Worm (Caenorhabditis elegans) whole organism, L3 larva: Measurements from ENCODE around the gene C08B6.3.
A peak's percentile ranks its signal among the peaks of the same experiment; 100 is the strongest.

Experiments
- R02D3.7 ChIP-seq: fragments of 150-350 bp; optimal IDR thresholded peaks from 2 replicates; lab custom pipeline; 2014; ENCODE audit warnings: missing biosample characterization, missing genetic modification characterization
- ama-1 ChIP-seq: fragments of 150-350 bp; optimal IDR thresholded peaks from 2 replicates; lab custom pipeline; 2018
- ceh-16 ChIP-seq: sonication (generic microtip); optimal IDR thresholded peaks from 2 replicates; lab custom pipeline; 2017; ENCODE audit warnings: missing biosample characterization, missing genetic modification characterization
- ceh-28 ChIP-seq: fragments of 150-350 bp; optimal IDR thresholded peaks from 2 replicates; lab custom pipeline; 2014; ENCODE audit warnings: missing biosample characterization, missing genetic modification reagents, missing genetic modification characterization
- ceh-82 ChIP-seq: fragments of 150-350 bp; optimal IDR thresholded peaks from 2 replicates; lab custom pipeline; 2014; ENCODE audit warnings: missing biosample characterization, missing genetic modification characterization
- ceh-9 ChIP-seq: sonication (generic microtip); optimal IDR thresholded peaks from 2 replicates; lab custom pipeline; 2018; ENCODE audit warnings: missing biosample characterization, missing genetic modification characterization
- elt-1 ChIP-seq: fragments of 150-350 bp; optimal IDR thresholded peaks from 2 replicates; lab custom pipeline; 2014; ENCODE audit warnings: missing biosample characterization, missing genetic modification characterization
- elt-2 ChIP-seq: sonication (generic microtip); optimal IDR thresholded peaks from 2 replicates; lab custom pipeline; 2016; ENCODE audit warnings: missing genetic modification reagents, mild to moderate bottlenecking, missing genetic modification characterization, missing compliant biosample characterization
- elt-3 ChIP-seq, 3 experiments: fragments of 150-350 bp in 1 of 3; sonication (generic microtip) in 2 of 3; optimal IDR thresholded peaks; 2 replicates in 2 of 3; 4 replicates in 1 of 3; lab custom pipeline; 2014 to 2017; ENCODE audit warnings: missing biosample characterization in 3 of 3, missing genetic modification characterization in 3 of 3
- eor-1 ChIP-seq, 2 experiments: fragments of 150-350 bp; optimal IDR thresholded peaks; 2 replicates each; lab custom pipeline; 2014 to 2018; ENCODE audit warnings: missing biosample characterization in 2 of 2, missing genetic modification characterization in 2 of 2
- fos-1 ChIP-seq: fragments of 150-350 bp; optimal IDR thresholded peaks from 2 replicates; lab custom pipeline; 2014; ENCODE audit warnings: missing biosample characterization, missing genetic modification characterization
- hmg-11 ChIP-seq: sonication (generic microtip); optimal IDR thresholded peaks from 2 replicates; lab custom pipeline; 2016; ENCODE audit warnings: missing genetic modification characterization, missing compliant biosample characterization
- jun-1 ChIP-seq: fragments of 150-350 bp; optimal IDR thresholded peaks from 2 replicates; lab custom pipeline; 2014; ENCODE audit warnings: missing biosample characterization, missing genetic modification reagents, missing genetic modification characterization
- lin-39 ChIP-seq: fragments of 150-350 bp; optimal IDR thresholded peaks from 2 replicates; lab custom pipeline; 2018; ENCODE audit warnings: missing biosample characterization, missing genetic modification reagents, missing genetic modification characterization
- lsy-12 ChIP-seq: sonication (generic microtip); optimal IDR thresholded peaks from 2 replicates; lab custom pipeline; 2016; ENCODE audit warnings: mild to moderate bottlenecking, missing genetic modification characterization, missing compliant biosample characterization
- mdl-1 ChIP-seq: fragments of 150-350 bp; optimal IDR thresholded peaks from 2 replicates; lab custom pipeline; 2014; ENCODE audit warnings: missing biosample characterization, missing genetic modification characterization
- mml-1 ChIP-seq: fragments of 150-350 bp; sonication (generic microtip); optimal IDR thresholded peaks from 3 replicates; lab custom pipeline; 2014; ENCODE audit warnings: missing biosample characterization, missing genetic modification characterization
- nfya-1 ChIP-seq: sonication (generic microtip); optimal IDR thresholded peaks from 2 replicates; lab custom pipeline; 2017; ENCODE audit warnings: missing genetic modification characterization, mild to moderate bottlenecking, missing compliant biosample characterization, antibody characterized with exemption, moderate library complexity; ENCODE audit not compliant: insufficient read depth
- nhr-11 ChIP-seq: fragments of 150-350 bp; optimal IDR thresholded peaks from 2 replicates; lab custom pipeline; 2014; ENCODE audit warnings: missing biosample characterization, missing genetic modification characterization
- nhr-12 ChIP-seq: fragments of 150-350 bp; optimal IDR thresholded peaks from 2 replicates; lab custom pipeline; 2014; ENCODE audit warnings: missing biosample characterization, missing genetic modification characterization
- nhr-23 ChIP-seq: fragments of 150-350 bp; optimal IDR thresholded peaks from 2 replicates; lab custom pipeline; 2014; ENCODE audit warnings: missing biosample characterization, missing genetic modification reagents, missing genetic modification characterization
- nhr-25 ChIP-seq: sonication (generic microtip); optimal IDR thresholded peaks from 2 replicates; lab custom pipeline; 2017; ENCODE audit warnings: missing biosample characterization, missing genetic modification characterization
- nhr-43 ChIP-seq: sonication (generic microtip); optimal IDR thresholded peaks from 2 replicates; lab custom pipeline; 2016; ENCODE audit warnings: mild to moderate bottlenecking, missing genetic modification characterization, missing compliant biosample characterization; ENCODE audit not compliant: poor library complexity, severe bottlenecking
- nhr-67 ChIP-seq: fragments of 150-350 bp; optimal IDR thresholded peaks from 2 replicates; lab custom pipeline; 2014; ENCODE audit warnings: missing biosample characterization, missing genetic modification characterization
- nhr-76 ChIP-seq: fragments of 150-350 bp; sonication (generic microtip); optimal IDR thresholded peaks from 5 replicates; lab custom pipeline; 2014; ENCODE audit warnings: missing biosample characterization, missing genetic modification characterization
- nhr-77 ChIP-seq: fragments of 150-350 bp; optimal IDR thresholded peaks from 2 replicates; lab custom pipeline; 2014; ENCODE audit warnings: missing biosample characterization, missing genetic modification characterization
- pha-4 ChIP-seq: fragments of 150-350 bp; optimal IDR thresholded peaks from 2 replicates; lab custom pipeline; 2014; ENCODE audit warnings: missing biosample characterization, missing genetic modification reagents, missing genetic modification characterization
- pqm-1 ChIP-seq: fragments of 150-350 bp; optimal IDR thresholded peaks from 2 replicates; lab custom pipeline; 2017; ENCODE audit warnings: missing biosample characterization, missing genetic modification characterization, inconsistent platforms
- sea-2 ChIP-seq: fragments of 150-350 bp; sonication (generic microtip); optimal IDR thresholded peaks from 4 replicates; lab custom pipeline; 2014; ENCODE audit warnings: missing biosample characterization, missing genetic modification reagents, missing genetic modification characterization
- skn-1 ChIP-seq: fragments of 150-350 bp; optimal IDR thresholded peaks from 2 replicates; lab custom pipeline; 2014; ENCODE audit warnings: missing biosample characterization, missing genetic modification characterization
- unc-39 ChIP-seq: sonication (generic microtip); optimal IDR thresholded peaks from 4 replicates; lab custom pipeline; 2017; ENCODE audit warnings: missing biosample characterization, missing genetic modification characterization
- ztf-11 ChIP-seq: fragments of 150-350 bp; optimal IDR thresholded peaks from 2 replicates; lab custom pipeline; 2014; ENCODE audit warnings: missing biosample characterization, missing genetic modification characterization
- ztf-4 ChIP-seq: fragments of 150-350 bp; optimal IDR thresholded peaks from 2 replicates; lab custom pipeline; 2014; ENCODE audit warnings: missing biosample characterization, missing genetic modification characterization

The C08B6.3 gene

ce11 chrV:10111129-10111528 is 958 bp downstream of the C08B6.3 start:
- TF ChIP-seq R02D3.7, result no peak
- TF ChIP-seq nhr-23 (tag; lab: Kevin White, UChicago), result no peak
- TF ChIP-seq ceh-9, result no peak
- TF ChIP-seq nhr-12 (tag; lab: Kevin White, UChicago), result no peak
- no peak for TF ChIP-seq nhr-25 (tag; lab: Kevin White, UChicago)
- peak; percentile 63 for TF ChIP-seq pha-4 (tag; lab: Kevin White, UChicago)
- peak; percentile 5 for TF ChIP-seq pqm-1 (tag; lab: Kevin White, UChicago)
- peak; percentile 42 for TF ChIP-seq elt-2

ce11 chrV:10107309-10107708 is 4.8 kb downstream of the C08B6.3 start, which contains the start of gene C08B6.11:
Gene C08B6.11, plus strand, starts transcription at chrV:10107609.
- TF ChIP-seq lin-39 (tag; lab: Kevin White, UChicago) (no peak), eor-1 (tag; optimal IDR thresholded peaks at IDR 0.05; lab: Kevin White, UChicago) (no peak), elt-3 (tag; optimal IDR thresholded peaks at IDR 0.05; lab: Kevin White, UChicago) (no peak), lsy-12 (no peak), nhr-67 (tag; lab: Kevin White, UChicago) (no peak), nfya-1 (tag; lab: Kevin White, UChicago) (no peak), ceh-28 (tag; lab: Kevin White, UChicago) (no peak), nhr-25 (tag; lab: Kevin White, UChicago) (no peak), ztf-4 (tag; lab: Kevin White, UChicago) (no peak), ceh-82 (tag; lab: Kevin White, UChicago) (no peak), ceh-9 (no peak), nhr-77 (tag; lab: Kevin White, UChicago) (no peak), nhr-43 (tag; lab: Kevin White, UChicago) (no peak), unc-39 (tag; lab: Kevin White, UChicago) (no peak), ztf-11 (tag; lab: Kevin White, UChicago) (no peak), skn-1 (no peak)

DNA sequence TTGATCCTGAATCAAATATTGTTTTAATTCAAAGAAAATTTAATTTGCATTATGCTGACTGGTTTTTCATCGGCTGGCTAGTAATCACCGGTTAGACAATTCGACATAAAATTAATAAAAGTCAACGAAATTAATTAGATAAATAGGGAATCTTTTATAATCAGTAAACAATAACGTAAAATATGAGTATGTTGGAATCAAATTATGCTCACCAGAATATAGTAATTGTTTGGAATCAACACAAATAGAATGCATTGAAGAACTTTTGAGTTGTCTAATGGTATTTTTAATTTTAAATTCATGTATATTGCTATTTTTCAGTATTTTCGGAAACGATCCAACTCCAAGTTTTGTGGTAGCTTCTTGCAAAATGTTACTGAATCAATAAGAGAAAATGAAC is 6.7 kb downstream of the C08B6.3 start, which contains the start of gene C08B6.2:
Gene C08B6.2, plus strand, starts transcription at position 301 of the 400 bp plus-strand sequence.
- TF ChIP-seq fos-1 (tag; lab: Kevin White, UChicago) (no peak), nhr-76 (tag; lab: Kevin White, UChicago) (no peak), nhr-11 (no peak), pha-4 (tag; lab: Kevin White, UChicago) (no peak), ceh-16 (tag; lab: Kevin White, UChicago) (no peak), elt-1 (no peak), hmg-11 (tag; lab: Kevin White, UChicago) (no peak), mdl-1 (tag; lab: Kevin White, UChicago) (no peak), ceh-9 (no peak)

ce11 chrV:10104785-10105310 is 7.2 kb downstream of the C08B6.3 start, which contains the start of gene ugt-17:
Gene ugt-17, minus strand, starts transcription at chrV:10104964.
- no peak for TF ChIP-seq nhr-25 (tag; lab: Kevin White, UChicago)
- no peak for TF ChIP-seq unc-39 (tag; lab: Kevin White, UChicago)
- no peak for TF ChIP-seq ztf-11 (tag; lab: Kevin White, UChicago)
- no peak for TF ChIP-seq ceh-82 (tag; lab: Kevin White, UChicago)
- no peak for TF ChIP-seq ceh-9
- TF ChIP-seq lin-39 (tag; lab: Kevin White, UChicago), result no peak
- peak; percentile 51 for TF ChIP-seq pha-4 (tag; lab: Kevin White, UChicago)
- no peak for TF ChIP-seq jun-1 (tag; lab: Kevin White, UChicago)
- TF ChIP-seq skn-1, result no peak
- no peak for TF ChIP-seq ama-1
- TF ChIP-seq sea-2, result no peak
- TF ChIP-seq elt-2, result peak; percentile 76
- TF ChIP-seq nfya-1 (tag; lab: Kevin White, UChicago), result no peak
- TF ChIP-seq mdl-1 (tag; lab: Kevin White, UChicago), result no peak
- TF ChIP-seq mml-1, result no peak
- no peak for TF ChIP-seq elt-3 (tag; optimal IDR thresholded peaks at IDR 0.05; lab: Kevin White, UChicago)
- TF ChIP-seq pqm-1 (tag; lab: Kevin White, UChicago), result peak; percentile 90

DNA sequence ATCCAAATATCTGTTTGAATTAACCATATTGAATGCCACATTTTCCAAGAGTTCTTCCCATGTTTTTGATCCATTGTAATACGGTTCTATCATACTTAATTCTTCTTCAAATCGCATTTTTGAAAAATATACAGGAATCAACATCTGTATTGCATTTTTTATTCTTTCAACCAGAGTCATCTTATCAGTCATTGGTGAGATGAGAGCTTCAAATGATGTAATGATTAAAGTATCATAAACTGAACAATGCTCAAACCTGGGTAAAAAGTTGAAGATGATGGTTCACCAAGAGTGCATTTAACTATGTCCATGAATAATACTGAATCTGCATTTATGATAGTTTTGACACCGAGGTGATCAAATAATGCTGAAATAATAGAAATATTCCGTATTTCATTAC is 8.3 kb downstream of the C08B6.3 start:
- TF ChIP-seq elt-3 (tag; optimal IDR thresholded peaks at IDR 0.05; lab: Kevin White, UChicago) (no peak), lsy-12 (no peak), elt-2 (peak; percentile 69), pqm-1 (tag; lab: Kevin White, UChicago) (peak; percentile 11)
